Worm (Caenorhabditis elegans): Measurements from ENCODE around the gene Y66H1A.5.

DNA sequence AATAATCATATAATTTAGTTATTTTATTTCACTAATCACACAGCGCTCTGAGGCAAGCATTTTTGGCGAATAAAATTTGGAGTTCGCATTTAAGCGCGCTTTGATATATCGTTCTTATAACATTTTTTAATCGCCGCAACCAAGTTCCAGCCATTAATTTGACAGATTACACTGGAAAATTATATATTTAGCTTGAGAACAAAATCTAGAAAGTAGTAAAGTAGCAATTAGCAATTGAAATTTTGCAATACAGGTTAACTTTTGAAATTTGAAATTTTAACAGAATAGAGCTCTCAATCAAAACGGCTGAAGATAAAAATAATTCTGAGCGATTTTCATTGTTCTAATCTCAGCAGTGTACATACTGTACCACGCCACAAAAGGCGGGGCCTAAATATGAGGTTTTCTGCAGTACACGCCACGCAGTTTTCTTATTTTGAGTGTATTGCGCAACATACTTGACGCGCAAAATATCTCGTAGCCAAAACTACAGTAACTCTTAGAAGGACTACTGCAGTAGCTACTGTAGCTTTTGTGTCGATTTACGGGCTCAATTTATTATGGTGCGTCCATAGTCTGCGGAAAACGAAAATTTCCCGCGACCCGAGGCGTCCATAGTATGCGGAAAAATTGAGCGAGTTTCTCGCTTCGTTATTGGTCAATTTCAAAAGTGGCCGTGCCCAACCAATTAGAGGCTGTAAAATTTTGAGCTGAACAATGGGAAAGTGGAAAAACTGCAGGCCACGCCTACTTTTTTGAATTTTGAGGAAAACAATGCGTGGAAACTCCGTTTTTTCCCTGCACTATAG, 1.6 kb downstream of the Y66H1A.5 start:
- TF ChIP-seq ama-1 (optimal IDR thresholded peaks at IDR 0.05) (no peak), ets-7 (tag; optimal IDR thresholded peaks at IDR 0.05) (no peak), B0310.2 (tag; optimal IDR thresholded peaks at IDR 0.05) (no peak), flt-1 (GFP tag; IDR thresholded peaks at IDR 0.05) (no peak), ceh-36 (tag; optimal IDR thresholded peaks at IDR 0.05) (no peak), F13C5.2 (tag; optimal IDR thresholded peaks at IDR 0.05) (no peak), sea-1 (GFP tag; conservative IDR thresholded peaks at IDR 0.05) (no peak), pes-1 (GFP tag; IDR thresholded peaks at IDR 0.05) (0 out of 2 replicates have a peak, but pooled peaks have one; percentile 17), tbx-11 (GFP tag; IDR thresholded peaks at IDR 0.05) (no peak)
